Worm (Caenorhabditis elegans) whole organism, L4/young adult: ENCODE data around the gene Y60A9.3.

ENCODE experiments used
- W03F9.2 ChIP-seq: fragments of 150-350 bp; optimal IDR thresholded peaks from 2 replicates; lab custom pipeline; 2014; ENCODE audit warnings: missing biosample characterization, missing genetic modification characterization
- him-1 ChIP-seq: sonication (generic microtip); optimal IDR thresholded peaks from 2 replicates; lab custom pipeline; 2016; ENCODE audit warnings: missing genotype, missing genetic modification reagents, missing genetic modification characterization, missing compliant biosample characterization

DNA sequence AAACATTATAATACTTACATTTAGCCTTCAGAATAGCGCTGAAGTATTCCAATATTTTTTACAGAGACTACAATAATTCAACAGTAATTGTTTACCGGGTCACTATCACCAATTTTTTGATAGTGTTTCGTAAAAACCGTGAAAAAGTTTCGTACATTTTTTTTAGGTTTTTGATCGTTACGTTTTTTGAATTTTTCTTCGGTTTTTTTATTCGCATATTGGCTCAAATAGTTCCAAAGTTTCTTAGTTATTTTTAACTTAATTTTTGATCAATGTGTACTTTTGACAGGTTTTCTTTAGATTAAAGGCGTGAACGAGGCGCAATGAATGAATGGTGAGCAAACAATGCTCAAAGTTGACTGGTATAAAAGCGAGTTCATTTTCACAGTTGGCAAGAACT is 40.1 kb downstream of the Y60A9.3 start, which contains the start of gene fipr-3:
- no peak for TF ChIP-seq W03F9.2 (tag; lab: Kevin White, UChicago)
- TF ChIP-seq him-1 = no peak
